Worm (Caenorhabditis elegans) whole organism, midembryonic: ENCODE measurements around the gene arx-6.

Experiments used
- T22C8.4 ChIP-seq: fragments of 200-800 bp; sonication (Bioruptor generic); IDR thresholded peaks from 2 replicates; pipeline ENCODE4 v1.3.6; 2022; ENCODE audit warnings: missing genetic modification characterization, missing compliant biosample characterization
- klf-2 ChIP-seq: fragments of 200-800 bp; sonication (Bioruptor generic); conservative IDR thresholded peaks from 2 replicates; pipeline ENCODE4 v1.3.6; 2022; ENCODE audit warnings: missing genetic modification reagents, missing genetic modification characterization, missing compliant biosample characterization
- med-1 ChIP-seq: sonication (generic microtip); optimal IDR thresholded peaks from 2 replicates; lab custom pipeline; 2017; ENCODE audit warnings: missing genetic modification characterization, mild to moderate bottlenecking, missing compliant biosample characterization, antibody characterized with exemption, missing genetic modification reagents; ENCODE audit not compliant: insufficient read depth

DNA sequence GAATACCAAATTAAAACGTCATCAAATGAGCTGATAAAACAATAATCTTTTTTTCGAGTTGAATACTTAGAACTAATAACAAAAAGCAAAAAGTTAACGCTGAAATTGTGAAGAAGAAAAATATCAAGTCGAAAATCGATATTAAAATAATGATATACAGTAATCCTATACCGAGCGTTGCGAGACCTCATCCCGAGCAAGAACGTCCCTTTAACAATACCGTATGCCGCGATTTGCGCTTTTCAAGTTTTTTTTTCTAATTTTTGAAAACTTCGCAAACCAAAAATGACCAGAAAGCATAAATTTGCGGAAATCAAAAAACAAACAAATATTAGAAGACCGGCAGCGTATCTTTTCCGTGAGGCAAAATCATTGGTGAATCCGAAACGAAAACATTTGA lies 12.5 kb downstream of the arx-6 start, which contains the start of gene F26F4.5:
- TF ChIP-seq T22C8.4 (no peak), med-1 (GFP tag; lab: Kevin White, UChicago) (no peak), klf-2 (GFP tag; lab: Robert Waterston, UW) (no peak)
